Fruit fly (Drosophila melanogaster): ENCODE data around the gene ATPsynO.

The ATPsynO gene

dm6 chr3R:15262710-15263672 is 2.4 kb upstream of the ATPsynO start, which contains the start of the genes eIF2gamma and Set:
Gene eIF2gamma (minus strand): TSS chr3R:15263458.
Gene Set (plus strand): TSS chr3R:15263552.
- peak; percentile 38 for TF ChIP-seq CG17801 (GFP tag; optimal IDR thresholded peaks at IDR 0.05; ENCODE audit: partially characterized antibody)

- no peak for TF ChIP-seq CG17801 (GFP tag; optimal IDR thresholded peaks at IDR 0.05; ENCODE audit: partially characterized antibody)
Observed at dm6 chr3R:15263946-15264345, 1.4 kb upstream of the ATPsynO start.

- TF ChIP-seq CG17801 (GFP tag; optimal IDR thresholded peaks at IDR 0.05; ENCODE audit: partially characterized antibody): peak; percentile 21
Observed at dm6 chr3R:15268426-15268825, 3.0 kb downstream of the ATPsynO start, which contains the start of the genes CG14864 and Zip88E. Gene CG14864 (minus strand): TSS chr3R:15268538. Gene Zip88E (plus strand): TSS chr3R:15268662.

dm6 chr3R:15268856-15269255 is 3.5 kb downstream of the ATPsynO start:
- no peak for TF ChIP-seq CG17801 (GFP tag; optimal IDR thresholded peaks at IDR 0.05; ENCODE audit: partially characterized antibody)

- peak; percentile 99 for TF ChIP-seq CG17801 (GFP tag; optimal IDR thresholded peaks at IDR 0.05; ENCODE audit: partially characterized antibody)
Observed at dm6 chr3R:15275158-15275623, 9.8 kb downstream of the ATPsynO start, which contains the start of the genes Cp190 and CG4338. Gene Cp190 (minus strand): TSS chr3R:15275241. Gene CG4338 (plus strand): TSS chr3R:15275522.

dm6 chr3R:15277926-15278869 is 12.8 kb downstream of the ATPsynO start, which contains the start of the genes MRG15 and Tm1:
Gene MRG15 (minus strand): TSS chr3R:15278109.
Gene Tm1 (plus strand): TSS chr3R:15278220.
- no peak for TF ChIP-seq CG17801 (GFP tag; optimal IDR thresholded peaks at IDR 0.05; ENCODE audit: partially characterized antibody)

dm6 chr3R:15280619-15281334 is 15.4 kb downstream of the ATPsynO start:
- peak; percentile 25 for TF ChIP-seq CG17801 (GFP tag; optimal IDR thresholded peaks at IDR 0.05; ENCODE audit: partially characterized antibody)

- TF ChIP-seq CG17801 (GFP tag; optimal IDR thresholded peaks at IDR 0.05; ENCODE audit: partially characterized antibody): no peak
Observed at dm6 chr3R:15281335-15281963, 16.1 kb downstream of the ATPsynO start.

dm6 chr3R:15282326-15282725 is 16.9 kb downstream of the ATPsynO start:
- TF ChIP-seq CG17801 (GFP tag; optimal IDR thresholded peaks at IDR 0.05; ENCODE audit: partially characterized antibody): no peak

dm6 chr3R:15282982-15283809 is 17.8 kb downstream of the ATPsynO start:
- TF ChIP-seq CG17801 (GFP tag; optimal IDR thresholded peaks at IDR 0.05; ENCODE audit: partially characterized antibody): no peak

dm6 chr3R:15286024-15286692 is 20.8 kb downstream of the ATPsynO start:
- TF ChIP-seq CG17801 (GFP tag; optimal IDR thresholded peaks at IDR 0.05; ENCODE audit: partially characterized antibody): no peak

dm6 chr3R:15286693-15287041 is 21.3 kb downstream of the ATPsynO start:
- no peak for TF ChIP-seq CG17801 (GFP tag; optimal IDR thresholded peaks at IDR 0.05; ENCODE audit: partially characterized antibody)

All from ovary, adult (tissue).